Fruit fly (Drosophila melanogaster): ENCODE results near the gene plh.

plh gene

DNA sequence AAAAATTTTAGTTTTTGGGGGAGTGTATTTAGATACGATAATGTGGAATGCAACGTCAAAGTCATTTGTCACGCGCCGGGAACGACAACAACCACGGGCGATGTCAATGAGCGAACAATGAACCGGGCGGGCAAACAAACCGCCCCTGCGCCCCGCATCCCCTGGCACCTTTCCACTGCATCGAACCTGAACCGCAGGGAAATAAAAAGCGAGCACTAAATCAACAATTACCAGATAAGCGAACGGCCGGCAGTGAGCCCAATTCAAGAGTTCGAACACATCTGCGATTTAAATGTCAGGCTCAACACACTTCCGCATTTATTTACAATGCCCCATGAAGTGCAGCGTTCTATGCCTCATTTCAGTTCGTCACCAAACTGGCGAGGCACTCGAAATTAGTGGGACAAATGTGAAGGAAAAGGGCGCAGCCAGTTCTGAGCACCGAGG is 14.3 kb downstream of the plh start:
- TF ChIP-seq CG9948 (tag; optimal IDR thresholded peaks at IDR 0.05) (no peak), CG12605 (GFP tag; IDR thresholded peaks at IDR 0.05) (no peak), D1 (tag; optimal IDR thresholded peaks at IDR 0.05) (no peak), Pif1B (GFP tag; optimal IDR thresholded peaks at IDR 0.05) (no peak), CG8301 (tag; optimal IDR thresholded peaks at IDR 0.05) (no peak), EcR (GFP tag; optimal IDR thresholded peaks at IDR 0.05) (peak; percentile 89), CG13204 (GFP tag; optimal IDR thresholded peaks at IDR 0.05) (peak; percentile 5), CG17806 (tag; optimal IDR thresholded peaks at IDR 0.05) (no peak), CG10348 (GFP tag; IDR thresholded peaks at IDR 0.05) (no peak), fd96Ca (GFP tag; IDR thresholded peaks at IDR 0.05) (0 out of 3 replicates have a peak, but pooled peaks have one; percentile 7), CG34367 (tag; optimal IDR thresholded peaks at IDR 0.05) (no peak), Snoo (tag; optimal IDR thresholded peaks at IDR 0.05) (no peak), rn (GFP tag; IDR thresholded peaks at IDR 0.05) (peak; percentile 37; the same call in 1 of the 2 replicates)

DNA sequence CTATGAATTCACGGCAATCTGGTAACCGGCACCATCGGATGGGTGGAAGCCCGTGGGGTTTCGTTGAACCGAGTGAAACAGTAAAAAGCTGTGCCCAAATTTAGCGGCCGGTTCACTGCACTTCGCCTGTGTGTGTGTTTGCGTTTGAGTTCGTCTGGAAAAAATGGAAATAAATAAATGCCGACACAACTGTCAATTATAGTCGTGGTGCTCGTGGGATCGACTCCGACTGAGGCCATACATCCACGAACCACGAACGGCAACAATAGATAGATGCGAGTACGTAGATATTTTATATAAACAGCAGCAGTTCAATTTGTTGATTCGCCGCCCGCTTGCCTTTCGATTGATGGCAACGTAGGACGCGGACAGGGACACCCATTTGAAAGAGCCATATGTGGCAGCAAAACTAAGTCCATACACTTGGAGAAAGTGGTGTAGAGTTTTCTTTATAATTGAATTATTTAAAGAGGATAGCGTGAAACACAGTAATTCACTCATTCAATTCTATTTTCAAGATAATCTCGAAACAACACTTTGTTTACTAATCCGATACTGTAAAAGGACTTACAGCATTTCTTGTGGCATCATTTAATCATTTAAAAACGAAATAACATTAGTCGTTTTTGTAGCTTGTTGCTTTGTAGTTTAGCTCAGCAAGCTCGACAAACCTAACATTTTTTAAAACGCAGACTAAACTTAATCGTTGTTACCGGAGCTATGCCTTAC is 15.1 kb downstream of the plh start:
- TF ChIP-seq CG4496 (GFP tag; IDR thresholded peaks at IDR 0.05) (no peak), CG12605 (GFP tag; IDR thresholded peaks at IDR 0.05) (no peak), CG17806 (tag; optimal IDR thresholded peaks at IDR 0.05) (no peak), CG34367 (tag; optimal IDR thresholded peaks at IDR 0.05) (no peak), CG15710 (tag; optimal IDR thresholded peaks at IDR 0.05) (no peak), CG9948 (tag; optimal IDR thresholded peaks at IDR 0.05) (peak; percentile 34), fd96Ca (GFP tag; IDR thresholded peaks at IDR 0.05) (no peak), CG32121 (GFP tag; IDR thresholded peaks at IDR 0.05) (no peak), Ets98B (GFP tag; IDR thresholded peaks at IDR 0.05) (no peak), CG8159 (tag; optimal IDR thresholded peaks at IDR 0.05) (peak; percentile 10), CG10348 (GFP tag; IDR thresholded peaks at IDR 0.05) (no peak), CG8301 (tag; optimal IDR thresholded peaks at IDR 0.05) (no peak), Pif1B (GFP tag; optimal IDR thresholded peaks at IDR 0.05) (no peak), Pif1A (GFP tag; optimal IDR thresholded peaks at IDR 0.05) (no peak), CG14655 (GFP tag; optimal IDR thresholded peaks at IDR 0.05) (peak; percentile 15), D1 (tag; optimal IDR thresholded peaks at IDR 0.05) (no peak), gl (tag; optimal IDR thresholded peaks at IDR 0.05) (no peak), EcR (GFP tag; optimal IDR thresholded peaks at IDR 0.05) (peak; percentile 79), CG13204 (GFP tag; optimal IDR thresholded peaks at IDR 0.05) (no peak), rn (GFP tag; IDR thresholded peaks at IDR 0.05) (no peak), Snoo (tag; optimal IDR thresholded peaks at IDR 0.05) (no peak)

DNA sequence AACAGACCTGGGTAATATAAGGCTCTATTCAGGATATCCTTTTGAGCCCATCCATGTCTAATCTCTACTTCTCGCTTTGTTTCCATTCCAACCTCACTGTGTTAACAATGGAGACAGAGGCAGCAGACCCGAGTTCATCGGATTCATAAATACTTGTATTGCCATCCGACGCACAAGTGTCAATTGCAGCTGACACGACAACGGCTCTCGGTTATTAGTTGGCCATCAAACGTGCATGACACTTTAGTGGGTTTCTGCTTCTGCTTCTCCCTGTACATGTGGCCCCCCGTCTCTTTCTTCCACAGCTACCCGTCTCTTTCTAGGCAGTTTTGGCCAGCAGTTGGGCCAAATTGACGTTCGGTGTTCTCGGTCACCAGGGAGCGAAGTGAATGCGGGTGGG is 16.2 kb downstream of the plh start:
- no peak for TF ChIP-seq CG13204 (GFP tag; optimal IDR thresholded peaks at IDR 0.05)
- TF ChIP-seq CG32121 (GFP tag; IDR thresholded peaks at IDR 0.05) = no peak
- no peak for TF ChIP-seq fd96Ca (GFP tag; IDR thresholded peaks at IDR 0.05)
- TF ChIP-seq Pif1A (GFP tag; optimal IDR thresholded peaks at IDR 0.05) = no peak

DNA sequence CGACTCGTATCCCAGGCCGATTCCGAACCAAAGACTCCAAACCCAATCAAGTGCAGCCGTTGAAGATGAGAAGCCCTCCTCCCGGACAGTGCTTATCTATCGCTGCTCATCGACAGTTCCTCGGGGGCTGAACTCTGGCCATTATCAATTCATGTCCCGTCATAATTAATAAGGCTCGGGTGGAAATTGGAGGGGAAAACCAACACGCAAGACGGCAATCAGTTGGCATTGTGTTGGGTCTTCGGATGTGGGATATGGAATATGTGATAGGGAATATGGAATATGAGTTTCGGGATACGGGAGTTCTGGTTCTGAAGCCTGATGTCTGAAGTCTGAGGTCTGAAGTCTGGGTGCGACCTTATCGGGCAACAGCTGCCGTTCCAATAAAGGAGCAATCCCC is 17.4 kb downstream of the plh start:
- TF ChIP-seq EcR (GFP tag; optimal IDR thresholded peaks at IDR 0.05) (peak; percentile 39), CG32121 (GFP tag; IDR thresholded peaks at IDR 0.05) (no peak)

DNA sequence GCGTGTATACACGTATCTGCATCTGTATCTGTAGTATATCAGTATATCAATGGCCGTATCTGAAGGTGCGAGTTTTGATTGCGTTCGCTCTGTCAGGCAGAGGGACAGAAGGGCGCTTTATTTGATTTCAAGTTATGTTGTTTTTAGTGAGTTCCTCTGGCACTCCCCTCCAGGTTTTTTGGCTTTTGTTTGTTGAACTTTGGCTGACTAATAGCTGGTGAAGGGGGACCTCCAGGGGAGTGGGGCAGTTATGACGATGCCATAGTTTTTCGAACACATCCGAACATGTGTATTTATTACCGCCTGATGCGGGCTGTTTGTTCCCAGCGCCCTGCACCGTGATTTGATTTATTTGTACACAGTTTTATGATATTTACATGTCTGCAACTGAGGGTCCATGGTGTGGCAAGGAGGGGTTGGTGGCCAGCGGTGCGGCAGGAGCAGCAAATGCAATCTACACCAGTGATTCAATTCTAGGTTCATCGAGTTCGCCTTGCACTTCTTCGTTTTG is 18.5 kb downstream of the plh start:
- TF ChIP-seq Snoo (tag; optimal IDR thresholded peaks at IDR 0.05) (peak; percentile 1), gl (tag; optimal IDR thresholded peaks at IDR 0.05) (no peak)

DNA sequence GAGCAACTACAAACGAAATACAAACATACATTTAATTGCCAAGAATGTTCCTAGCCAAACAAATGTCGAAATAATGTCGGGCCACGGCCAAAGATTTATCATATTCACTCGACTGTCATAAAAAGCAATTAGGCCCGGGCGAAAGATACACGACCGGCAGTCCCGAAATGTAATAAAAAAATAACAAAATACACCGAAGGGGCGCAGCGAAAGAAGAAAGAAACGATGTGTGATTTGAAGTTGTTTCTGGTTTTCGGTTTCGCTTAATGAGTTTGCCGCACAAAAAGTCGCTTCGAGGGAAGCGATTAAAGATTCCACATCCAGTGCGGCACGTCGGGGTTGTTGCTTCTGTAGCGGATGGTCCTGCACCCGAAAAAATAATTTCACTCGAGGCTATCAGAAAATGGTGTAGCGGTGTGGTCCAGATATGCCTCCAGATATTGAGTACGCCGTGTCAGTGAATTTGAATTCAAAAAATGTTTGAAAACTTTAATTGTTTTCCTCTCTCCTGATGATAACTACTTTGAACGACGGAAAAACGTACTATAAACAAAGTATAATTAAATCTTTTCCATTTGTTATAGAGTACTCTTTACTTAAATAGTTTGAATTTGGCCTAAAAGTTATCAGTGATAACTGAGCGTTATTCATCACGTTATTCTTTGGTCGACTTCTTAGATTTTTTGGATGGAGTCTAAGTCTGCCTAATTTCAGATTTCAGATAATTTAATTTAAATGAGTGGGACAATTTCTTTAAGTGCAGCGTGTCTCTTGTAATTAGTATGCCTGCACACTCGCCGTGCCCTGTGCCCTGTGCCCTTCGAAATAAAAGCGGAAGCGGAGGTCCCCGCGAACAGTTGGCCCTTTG is 21.4 kb downstream of the plh start:
- TF ChIP-seq CG15710 (tag; optimal IDR thresholded peaks at IDR 0.05) (peak; percentile 18), CG14655 (GFP tag; optimal IDR thresholded peaks at IDR 0.05) (peak; percentile 18), CG8159 (tag; optimal IDR thresholded peaks at IDR 0.05) (peak; percentile 59), EcR (GFP tag; optimal IDR thresholded peaks at IDR 0.05) (no peak), Snoo (tag; optimal IDR thresholded peaks at IDR 0.05) (peak; percentile 41), CG34367 (tag; optimal IDR thresholded peaks at IDR 0.05) (no peak), Pif1A (GFP tag; optimal IDR thresholded peaks at IDR 0.05) (peak; percentile 17), CG8301 (tag; optimal IDR thresholded peaks at IDR 0.05) (no peak), gl (tag; optimal IDR thresholded peaks at IDR 0.05) (no peak)
